Worm (Caenorhabditis elegans) whole organism, L4 larva: Measurements from ENCODE around the gene ent-2.

ENCODE experiments used
- F10B5.3 ChIP-seq: sonication (generic microtip); optimal IDR thresholded peaks from 2 replicates; lab custom pipeline; 2016; ENCODE audit warnings: mild to moderate bottlenecking, missing genetic modification characterization, missing compliant biosample characterization
- F26F4.8 ChIP-seq: fragments of 200-800 bp; sonication (Bioruptor generic); conservative IDR thresholded peaks from 2 replicates; pipeline ENCODE4 v1.3.6; 2022; ENCODE audit warnings: missing genetic modification characterization, missing compliant biosample characterization
- F37D6.2 ChIP-seq: sonication (generic microtip); optimal IDR thresholded peaks from 2 replicates; lab custom pipeline; 2016; ENCODE audit warnings: mild to moderate bottlenecking, missing genetic modification characterization, missing compliant biosample characterization
- F44E2.7 ChIP-seq: fragments of 200-800 bp; sonication (Bioruptor generic); IDR thresholded peaks from 2 replicates; pipeline ENCODE4 v2.1.2; 2022; ENCODE audit warnings: missing genetic modification characterization, missing compliant biosample characterization
- F49E8.2 ChIP-seq: sonication (generic microtip); optimal IDR thresholded peaks from 2 replicates; lab custom pipeline; 2016; ENCODE audit warnings: missing compliant biosample characterization, mild to moderate bottlenecking, missing genetic modification characterization, borderline replicate concordance
- R02D3.7 ChIP-seq: fragments of 150-350 bp; sonication (generic microtip); optimal IDR thresholded peaks from 3 replicates; lab custom pipeline; 2014; ENCODE audit warnings: missing biosample characterization, missing genetic modification characterization
- Y48G9A.11 ChIP-seq: fragments of 200-800 bp; sonication (Bioruptor generic); IDR thresholded peaks from 2 replicates; pipeline ENCODE4 v1.3.6; 2022; ENCODE audit warnings: missing genetic modification reagents, missing genetic modification characterization, missing compliant biosample characterization
- Y5F2A.4 ChIP-seq: fragments of 200-800 bp; sonication (Bioruptor generic); optimal IDR thresholded peaks from 2 replicates; lab custom pipeline; 2018; ENCODE audit warnings: mild to moderate bottlenecking, missing genetic modification characterization, missing compliant biosample characterization
- Y75B8A.6 ChIP-seq: fragments of 200-800 bp; sonication (Bioruptor generic); IDR thresholded peaks from 2 replicates; pipeline ENCODE4 v1.3.6; 2022; ENCODE audit warnings: missing genetic modification reagents, missing genetic modification characterization, missing compliant biosample characterization
- aly-2 ChIP-seq: sonication (generic microtip); optimal IDR thresholded peaks from 2 replicates; lab custom pipeline; 2018; ENCODE audit warnings: missing biosample characterization, missing genetic modification characterization
- ama-1 ChIP-seq: fragments of 150-350 bp; optimal IDR thresholded peaks from 2 replicates; lab custom pipeline; 2014; ENCODE audit warnings: inconsistent platforms, mixed read lengths
- arid-1 ChIP-seq: fragments of 200-800 bp; sonication (Bioruptor generic); conservative IDR thresholded peaks from 2 replicates; pipeline ENCODE4 v1.3.6; 2022; ENCODE audit warnings: missing genetic modification reagents, missing genetic modification characterization, missing compliant biosample characterization
- ceh-32 ChIP-seq: sonication (generic microtip); optimal IDR thresholded peaks from 2 replicates; lab custom pipeline; 2016; ENCODE audit warnings: mild to moderate bottlenecking, missing genetic modification characterization, missing compliant biosample characterization; ENCODE audit not compliant: poor library complexity
- ceh-44 ChIP-seq: fragments of 200-800 bp; sonication (Bioruptor generic); IDR thresholded peaks from 2 replicates; pipeline ENCODE4 v1.3.6; 2022; ENCODE audit warnings: missing genetic modification reagents, missing genetic modification characterization, missing compliant biosample characterization
- ceh-82 ChIP-seq: sonication (generic microtip); optimal IDR thresholded peaks from 2 replicates; lab custom pipeline; 2017; ENCODE audit warnings: missing biosample characterization, missing genetic modification characterization
- ctbp-1 ChIP-seq: fragments of 200-800 bp; sonication (Bioruptor generic); IDR thresholded peaks from 2 replicates; pipeline ENCODE4 v1.3.6; 2022; ENCODE audit warnings: missing genetic modification reagents, missing genetic modification characterization, missing compliant biosample characterization
- daf-12 ChIP-seq: fragments of 150-350 bp; optimal IDR thresholded peaks from 2 replicates; lab custom pipeline; 2014; ENCODE audit warnings: missing biosample characterization, missing genetic modification reagents, missing genetic modification characterization
- daf-16 ChIP-seq, 3 experiments: sonication (generic microtip); optimal IDR thresholded peaks; 2 replicates each; lab custom pipeline; 2016 to 2017; ENCODE audit warnings: missing genetic modification characterization in 3 of 3, missing genetic modification reagents in 3 of 3, mild to moderate bottlenecking in 2 of 3, missing compliant biosample characterization in 2 of 3, missing biosample characterization in 1 of 3, moderate library complexity in 1 of 3
- daf-19 ChIP-seq: fragments of 200-800 bp; sonication (Bioruptor generic); conservative IDR thresholded peaks from 2 replicates; pipeline ENCODE4 v1.3.6; 2022; ENCODE audit warnings: missing genetic modification characterization, missing compliant biosample characterization
- dmd-6 ChIP-seq: fragments of 200-800 bp; sonication (Bioruptor generic); IDR thresholded peaks from 2 replicates; pipeline ENCODE4 v1.3.6; 2022; ENCODE audit warnings: missing genetic modification reagents, missing genetic modification characterization, missing compliant biosample characterization
- dmd-8 ChIP-seq: fragments of 200-800 bp; sonication (Bioruptor generic); IDR thresholded peaks from 2 replicates; pipeline ENCODE4 v1.3.6; 2022; ENCODE audit warnings: missing genetic modification characterization, missing compliant biosample characterization
- dmd-9 ChIP-seq: fragments of 200-800 bp; sonication (Bioruptor generic); IDR thresholded peaks from 2 replicates; pipeline ENCODE4 v1.3.6; 2022; ENCODE audit warnings: missing genetic modification reagents, missing genetic modification characterization, missing compliant biosample characterization
- dve-1 ChIP-seq: sonication (generic microtip); optimal IDR thresholded peaks from 2 replicates; lab custom pipeline; 2017; ENCODE audit warnings: antibody characterized with exemption, mild to moderate bottlenecking, missing genetic modification characterization, missing compliant biosample characterization; ENCODE audit not compliant: insufficient read depth
- egl-27 ChIP-seq: sonication (generic microtip); optimal IDR thresholded peaks from 3 replicates; lab custom pipeline; 2017; ENCODE audit warnings: missing biosample characterization, missing genetic modification reagents, missing genetic modification characterization
- fkh-10 ChIP-seq: fragments of 150-350 bp; optimal IDR thresholded peaks from 2 replicates; lab custom pipeline; 2014; ENCODE audit warnings: missing biosample characterization, missing genetic modification reagents, missing genetic modification characterization
- hlh-11 ChIP-seq: fragments of 200-800 bp; sonication (Bioruptor generic); optimal IDR thresholded peaks from 2 replicates; lab custom pipeline; 2018; ENCODE audit warnings: mild to moderate bottlenecking, missing genetic modification characterization, missing compliant biosample characterization
- hlh-30 ChIP-seq: sonication (generic microtip); optimal IDR thresholded peaks from 2 replicates; lab custom pipeline; 2017; ENCODE audit warnings: antibody characterized with exemption, mild to moderate bottlenecking, missing genetic modification characterization, missing compliant biosample characterization; ENCODE audit not compliant: insufficient read depth
- hmg-1.1 ChIP-seq: fragments of 200-800 bp; sonication (Bioruptor generic); IDR thresholded peaks from 2 replicates; pipeline ENCODE4 v1.3.6; 2022; ENCODE audit warnings: missing genetic modification reagents, missing genetic modification characterization, missing compliant biosample characterization
- lim-7 ChIP-seq: fragments of 200-800 bp; sonication (Bioruptor generic); IDR thresholded peaks from 2 replicates; pipeline ENCODE4 v1.3.6; 2022; ENCODE audit warnings: missing genetic modification characterization, missing compliant biosample characterization
- lin-1 ChIP-seq: fragments of 200-800 bp; sonication (Bioruptor generic); IDR thresholded peaks from 2 replicates; pipeline ENCODE4 v1.3.6; 2022; ENCODE audit warnings: missing genetic modification reagents, missing genetic modification characterization, missing compliant biosample characterization
- lin-15B ChIP-seq: fragments of 150-350 bp; sonication (generic microtip); optimal IDR thresholded peaks from 3 replicates; lab custom pipeline; 2014; ENCODE audit warnings: missing biosample characterization, missing genetic modification characterization
- lin-38 ChIP-seq: fragments of 200-800 bp; sonication (Bioruptor generic); IDR thresholded peaks from 2 replicates; pipeline ENCODE4 v1.3.6; 2022; ENCODE audit warnings: missing genetic modification reagents, missing genetic modification characterization, missing compliant biosample characterization
- lin-39 ChIP-seq: fragments of 150-350 bp; optimal IDR thresholded peaks from 2 replicates; lab custom pipeline; 2014; ENCODE audit warnings: missing biosample characterization, missing genetic modification reagents, missing genetic modification characterization
- madf-9 ChIP-seq: fragments of 200-800 bp; sonication (Bioruptor generic); conservative IDR thresholded peaks from 2 replicates; pipeline ENCODE4 v1.3.6; 2022; ENCODE audit warnings: missing genetic modification reagents, missing genetic modification characterization, missing compliant biosample characterization
- mdl-1 ChIP-seq, 2 experiments: fragments of 150-350 bp in 1 of 2; sonication (generic microtip) in 1 of 2; optimal IDR thresholded peaks; 2 replicates each; lab custom pipeline; 2014 to 2017; ENCODE audit warnings: missing biosample characterization in 2 of 2, missing genetic modification characterization in 2 of 2
- mes-2 ChIP-seq: sonication (generic microtip); optimal IDR thresholded peaks from 2 replicates; lab custom pipeline; 2016; ENCODE audit warnings: missing genotype, mild to moderate bottlenecking, missing genetic modification characterization, missing compliant biosample characterization; ENCODE audit not compliant: poor library complexity, severe bottlenecking
- nhr-11 ChIP-seq: fragments of 150-350 bp; optimal IDR thresholded peaks from 2 replicates; lab custom pipeline; 2014; ENCODE audit warnings: missing biosample characterization, missing genetic modification characterization
- nhr-237 ChIP-seq: sonication (generic microtip); optimal IDR thresholded peaks from 2 replicates; lab custom pipeline; 2017; ENCODE audit warnings: missing biosample characterization, missing genetic modification characterization
- nhr-42 ChIP-seq: fragments of 200-800 bp; sonication (Bioruptor generic); IDR thresholded peaks from 2 replicates; pipeline ENCODE4 v1.3.6; 2022; ENCODE audit warnings: missing genetic modification characterization, missing compliant biosample characterization
- nhr-48 ChIP-seq: sonication (generic microtip); optimal IDR thresholded peaks from 2 replicates; lab custom pipeline; 2016; ENCODE audit warnings: mild to moderate bottlenecking, missing genetic modification characterization, missing compliant biosample characterization
- nhr-76 ChIP-seq: fragments of 150-350 bp; optimal IDR thresholded peaks from 2 replicates; lab custom pipeline; 2014; ENCODE audit warnings: missing biosample characterization, missing genetic modification characterization
- set-16 ChIP-seq: fragments of 200-800 bp; sonication (Bioruptor generic); IDR thresholded peaks from 2 replicates; pipeline ENCODE4 v1.3.6; 2022; ENCODE audit warnings: missing genetic modification reagents, missing genetic modification characterization, missing compliant biosample characterization
- skn-1 ChIP-seq: fragments of 150-350 bp; optimal IDR thresholded peaks from 2 replicates; lab custom pipeline; 2014; ENCODE audit warnings: missing biosample characterization, missing genetic modification characterization
- snpc-1.2 ChIP-seq: fragments of 200-800 bp; sonication (Bioruptor generic); IDR thresholded peaks from 2 replicates; pipeline ENCODE4 v1.3.6; 2022; ENCODE audit warnings: missing genetic modification reagents, missing genetic modification characterization, missing compliant biosample characterization
- snpc-4 ChIP-seq: fragments of 150-350 bp; optimal IDR thresholded peaks from 2 replicates; lab custom pipeline; 2014; ENCODE audit warnings: missing biosample characterization, missing genetic modification characterization
- spr-3 ChIP-seq: fragments of 200-800 bp; sonication (Bioruptor generic); optimal IDR thresholded peaks from 2 replicates; lab custom pipeline; 2018; ENCODE audit warnings: mild to moderate bottlenecking, missing genetic modification characterization, missing compliant biosample characterization
- tra-1 ChIP-seq: fragments of 200-800 bp; sonication (Bioruptor generic); IDR thresholded peaks from 2 replicates; pipeline ENCODE4 v1.3.6; 2022; ENCODE audit warnings: missing genetic modification reagents, missing genetic modification characterization, missing compliant biosample characterization
- zag-1 ChIP-seq: fragments of 150-350 bp; optimal IDR thresholded peaks from 2 replicates; lab custom pipeline; 2014; ENCODE audit warnings: missing biosample characterization, missing genetic modification characterization
- zfp-3 ChIP-seq: fragments of 200-800 bp; sonication (Bioruptor generic); conservative IDR thresholded peaks from 2 replicates; pipeline ENCODE4 v1.3.6; 2022; ENCODE audit warnings: missing genetic modification reagents, missing genetic modification characterization, missing compliant biosample characterization
- zip-11 ChIP-seq: fragments of 200-800 bp; sonication (Bioruptor generic); IDR thresholded peaks from 2 replicates; pipeline ENCODE4 v1.3.6; 2022; ENCODE audit warnings: missing genetic modification characterization, missing compliant biosample characterization

Gene ent-2

DNA sequence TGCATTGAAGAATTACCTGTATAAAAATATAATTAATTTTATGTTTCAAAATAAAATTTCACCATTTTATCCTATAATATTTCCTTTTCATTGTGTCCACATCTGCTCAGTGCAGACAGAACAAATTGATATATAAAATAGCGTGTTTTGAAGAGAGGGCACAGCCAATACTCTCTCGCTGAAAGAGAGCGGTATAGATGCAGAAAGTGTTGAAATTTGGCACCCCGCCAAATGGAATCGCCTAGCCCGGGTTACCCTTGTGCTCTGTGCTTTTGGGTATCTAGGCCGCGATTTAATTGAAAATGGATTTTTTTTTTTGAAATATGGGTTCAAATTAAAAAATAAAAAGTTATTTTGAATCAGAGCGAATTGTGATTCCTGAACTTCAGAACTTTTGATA, 16.3 kb downstream of the ent-2 start (continued):
- TF ChIP-seq F44E2.7 (GFP tag; lab: Robert Waterston, UW) (no peak), ctbp-1 (GFP tag; lab: Robert Waterston, UW) (no peak), daf-12 (tag; lab: Kevin White, UChicago) (no peak), ama-1 (lab: Kevin White, UChicago) (no peak), F37D6.2 (no peak), R02D3.7 (tag; lab: Kevin White, UChicago) (no peak), lim-7 (GFP tag; lab: Robert Waterston, UW) (no peak), zip-11 (GFP tag; lab: Robert Waterston, UW) (no peak), hlh-30 (peak; percentile 3), nhr-76 (tag; lab: Kevin White, UChicago) (no peak), zfp-3 (GFP tag; lab: Robert Waterston, UW) (no peak), snpc-4 (tag; lab: Kevin White, UChicago) (no peak), mes-2 (tag; lab: Kevin White, UChicago) (peak; percentile 40), Y48G9A.11 (GFP tag; lab: Robert Waterston, UW) (no peak), mdl-1 (tag; optimal IDR thresholded peaks at IDR 0.05; lab: Kevin White, UChicago) (no peak), lin-15B (tag; lab: Kevin White, UChicago) (no peak), dve-1 (peak; percentile 58), ceh-44 (GFP tag; lab: Robert Waterston, UW) (no peak), snpc-1.2 (GFP tag; lab: Robert Waterston, UW) (no peak), lin-1 (GFP tag; lab: Robert Waterston, UW) (no peak), lin-39 (tag; lab: Kevin White, UChicago) (no peak), F49E8.2 (tag; lab: Kevin White, UChicago) (no peak), Y5F2A.4 (no peak), skn-1 (tag; lab: Kevin White, UChicago) (no peak), Y75B8A.6 (GFP tag; lab: Robert Waterston, UW) (no peak), daf-16 (GFP tag; optimal IDR thresholded peaks at IDR 0.05; lab: Kevin White, UChicago) (no peak), daf-16 (tag; optimal IDR thresholded peaks at IDR 0.05; lab: Kevin White, UChicago) (peak; percentile 4), madf-9 (GFP tag; lab: Robert Waterston, UW) (no peak), F26F4.8 (no peak), arid-1 (GFP tag; lab: Robert Waterston, UW) (no peak), egl-27 (no peak), ceh-32 (tag; lab: Kevin White, UChicago) (no peak), zag-1 (tag; lab: Kevin White, UChicago) (no peak), dmd-8 (GFP tag; lab: Robert Waterston, UW) (no peak), nhr-11 (tag; lab: Kevin White, UChicago) (no peak), nhr-237 (tag; lab: Kevin White, UChicago) (no peak), spr-3 (no peak), ceh-82 (tag; lab: Kevin White, UChicago) (no peak)

DNA sequence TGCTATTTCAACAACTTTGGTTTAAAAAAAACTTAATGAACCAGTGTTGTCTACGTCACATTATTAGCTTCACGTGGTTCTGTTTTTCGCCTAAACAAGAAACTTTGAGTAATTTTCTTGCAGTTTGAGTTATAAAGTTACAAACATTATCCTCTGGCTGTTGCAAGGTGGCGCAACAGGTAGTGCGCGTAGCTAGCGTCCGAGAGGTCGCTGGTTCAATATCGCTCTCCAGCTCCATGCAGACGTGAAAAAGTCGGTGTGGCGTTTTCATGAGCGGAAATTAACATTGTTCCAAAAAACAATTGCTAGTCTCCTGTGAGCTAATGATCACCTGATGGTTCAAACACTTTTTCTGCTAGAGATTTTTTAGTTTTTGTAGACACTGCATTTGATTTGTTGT, 18.4 kb downstream of the ent-2 start:
- TF ChIP-seq zip-11 (GFP tag; lab: Robert Waterston, UW), result no peak
- TF ChIP-seq hlh-11, result peak; percentile 32
- no peak for TF ChIP-seq fkh-10
- peak; percentile 52 for TF ChIP-seq dmd-6 (GFP tag; lab: Robert Waterston, UW)
- no peak for TF ChIP-seq F49E8.2 (tag; lab: Kevin White, UChicago)
- no peak for TF ChIP-seq aly-2
- TF ChIP-seq zfp-3 (GFP tag; lab: Robert Waterston, UW), result 0 out of 2 replicates have a peak, but pooled peaks have one; percentile 48
- TF ChIP-seq F10B5.3 (tag; lab: Kevin White, UChicago), result no peak
- no peak for TF ChIP-seq hmg-1.1 (GFP tag; lab: Robert Waterston, UW)
- 0 out of 2 replicates have a peak, but pooled peaks have one; percentile 24 for TF ChIP-seq nhr-42 (GFP tag; lab: Robert Waterston, UW)
- TF ChIP-seq daf-19 (GFP tag; lab: Robert Waterston, UW), result no peak
- TF ChIP-seq dmd-9 (GFP tag; lab: Robert Waterston, UW), result no peak
- TF ChIP-seq set-16, result no peak
- TF ChIP-seq dve-1, result peak; percentile 72
- TF ChIP-seq lim-7 (GFP tag; lab: Robert Waterston, UW), result no peak
- TF ChIP-seq tra-1 (GFP tag; lab: Robert Waterston, UW), result 0 out of 2 replicates have a peak, but pooled peaks have one; percentile 21
- peak; percentile 48 for TF ChIP-seq hlh-30
- TF ChIP-seq spr-3, result no peak
- peak; percentile 46 for TF ChIP-seq lin-38
- TF ChIP-seq daf-16 (GFP tag; optimal IDR thresholded peaks at IDR 0.05; lab: Kevin White, UChicago), result peak in 1 of 2 experiments; percentile 52
- TF ChIP-seq daf-16 (tag; optimal IDR thresholded peaks at IDR 0.05; lab: Kevin White, UChicago), result peak; percentile 50
- TF ChIP-seq nhr-48 (tag; lab: Kevin White, UChicago), result peak; percentile 30
